Fruit fly (Drosophila melanogaster): ENCODE data around the gene CG15211.

dm6 chrX:10738835-10739371 is 33.4 kb upstream of the CG15211 start:
- TF ChIP-seq CG8478 (optimal IDR thresholded peaks at IDR 0.05) = no peak
- no peak for TF ChIP-seq CTCF (optimal IDR thresholded peaks at IDR 0.05)

All from S2 (cell line).